Worm (Caenorhabditis elegans) whole organism, L4 larva: ENCODE data around the gene nspe-2.

Experiments used
- D1046.2 ChIP-seq: fragments of 200-800 bp; sonication (Bioruptor generic); IDR thresholded peaks from 2 replicates; pipeline ENCODE4 v1.3.6; 2022; ENCODE audit warnings: missing genetic modification characterization, missing compliant biosample characterization
- F26F4.8 ChIP-seq: fragments of 200-800 bp; sonication (Bioruptor generic); conservative IDR thresholded peaks from 2 replicates; pipeline ENCODE4 v1.3.6; 2022; ENCODE audit warnings: missing genetic modification characterization, missing compliant biosample characterization
- F37D6.2 ChIP-seq: sonication (generic microtip); optimal IDR thresholded peaks from 2 replicates; lab custom pipeline; 2016; ENCODE audit warnings: mild to moderate bottlenecking, missing genetic modification characterization, missing compliant biosample characterization
- F44E2.7 ChIP-seq: fragments of 200-800 bp; sonication (Bioruptor generic); IDR thresholded peaks from 2 replicates; pipeline ENCODE4 v2.1.2; 2022; ENCODE audit warnings: missing genetic modification characterization, missing compliant biosample characterization
- F49E8.2 ChIP-seq: sonication (generic microtip); optimal IDR thresholded peaks from 2 replicates; lab custom pipeline; 2016; ENCODE audit warnings: missing compliant biosample characterization, mild to moderate bottlenecking, missing genetic modification characterization, borderline replicate concordance
- R02D3.7 ChIP-seq: fragments of 150-350 bp; sonication (generic microtip); optimal IDR thresholded peaks from 3 replicates; lab custom pipeline; 2014; ENCODE audit warnings: missing biosample characterization, missing genetic modification characterization
- Y105C5A.15 ChIP-seq: fragments of 200-800 bp; sonication (Bioruptor generic); IDR thresholded peaks from 2 replicates; pipeline ENCODE4 v1.3.6; 2022; ENCODE audit warnings: missing genetic modification characterization, missing compliant biosample characterization
- Y48G9A.11 ChIP-seq: fragments of 200-800 bp; sonication (Bioruptor generic); IDR thresholded peaks from 2 replicates; pipeline ENCODE4 v1.3.6; 2022; ENCODE audit warnings: missing genetic modification reagents, missing genetic modification characterization, missing compliant biosample characterization
- Y75B8A.6 ChIP-seq: fragments of 200-800 bp; sonication (Bioruptor generic); IDR thresholded peaks from 2 replicates; pipeline ENCODE4 v1.3.6; 2022; ENCODE audit warnings: missing genetic modification reagents, missing genetic modification characterization, missing compliant biosample characterization
- ZK337.2 ChIP-seq: fragments of 200-800 bp; sonication (Bioruptor generic); IDR thresholded peaks from 2 replicates; pipeline ENCODE4 v1.3.6; 2022; ENCODE audit warnings: missing genetic modification reagents, missing genetic modification characterization, missing compliant biosample characterization
- aha-1 ChIP-seq: fragments of 150-350 bp; peaks from one replicate; lab custom pipeline; 2014; ENCODE audit warnings: missing biosample characterization, missing genetic modification characterization
- aly-2 ChIP-seq: sonication (generic microtip); optimal IDR thresholded peaks from 2 replicates; lab custom pipeline; 2018; ENCODE audit warnings: missing biosample characterization, missing genetic modification characterization
- arid-1 ChIP-seq: fragments of 200-800 bp; sonication (Bioruptor generic); conservative IDR thresholded peaks from 2 replicates; pipeline ENCODE4 v1.3.6; 2022; ENCODE audit warnings: missing genetic modification reagents, missing genetic modification characterization, missing compliant biosample characterization
- ctbp-1 ChIP-seq: fragments of 200-800 bp; sonication (Bioruptor generic); IDR thresholded peaks from 2 replicates; pipeline ENCODE4 v1.3.6; 2022; ENCODE audit warnings: missing genetic modification reagents, missing genetic modification characterization, missing compliant biosample characterization
- daf-19 ChIP-seq: fragments of 200-800 bp; sonication (Bioruptor generic); conservative IDR thresholded peaks from 2 replicates; pipeline ENCODE4 v1.3.6; 2022; ENCODE audit warnings: missing genetic modification characterization, missing compliant biosample characterization
- dmd-8 ChIP-seq: fragments of 200-800 bp; sonication (Bioruptor generic); IDR thresholded peaks from 2 replicates; pipeline ENCODE4 v1.3.6; 2022; ENCODE audit warnings: missing genetic modification characterization, missing compliant biosample characterization
- dmd-9 ChIP-seq: fragments of 200-800 bp; sonication (Bioruptor generic); IDR thresholded peaks from 2 replicates; pipeline ENCODE4 v1.3.6; 2022; ENCODE audit warnings: missing genetic modification reagents, missing genetic modification characterization, missing compliant biosample characterization
- egl-27 ChIP-seq: sonication (generic microtip); optimal IDR thresholded peaks from 3 replicates; lab custom pipeline; 2017; ENCODE audit warnings: missing biosample characterization, missing genetic modification reagents, missing genetic modification characterization
- fos-1 ChIP-seq: fragments of 150-350 bp; optimal IDR thresholded peaks from 2 replicates; lab custom pipeline; 2014; ENCODE audit warnings: missing biosample characterization, missing genetic modification characterization
- hif-1 ChIP-seq, 2 experiments: sonication (generic microtip); optimal IDR thresholded peaks; 2 replicates each; lab custom pipeline; 2016 to 2017; ENCODE audit warnings: missing compliant biosample characterization in 2 of 2, missing genetic modification characterization in 2 of 2, missing genetic modification reagents in 2 of 2, missing genotype in 2 of 2, mild to moderate bottlenecking in 1 of 2
- hlh-11 ChIP-seq: fragments of 200-800 bp; sonication (Bioruptor generic); optimal IDR thresholded peaks from 2 replicates; lab custom pipeline; 2018; ENCODE audit warnings: mild to moderate bottlenecking, missing genetic modification characterization, missing compliant biosample characterization
- hmg-1.1 ChIP-seq: fragments of 200-800 bp; sonication (Bioruptor generic); IDR thresholded peaks from 2 replicates; pipeline ENCODE4 v1.3.6; 2022; ENCODE audit warnings: missing genetic modification reagents, missing genetic modification characterization, missing compliant biosample characterization
- jun-1 ChIP-seq: fragments of 150-350 bp; optimal IDR thresholded peaks from 2 replicates; lab custom pipeline; 2014; ENCODE audit warnings: missing biosample characterization, missing genetic modification reagents, missing genetic modification characterization
- lin-13 ChIP-seq: fragments of 150-350 bp; optimal IDR thresholded peaks from 2 replicates; lab custom pipeline; 2014; ENCODE audit warnings: missing biosample characterization, missing genetic modification reagents, missing genetic modification characterization
- lin-15B ChIP-seq: fragments of 150-350 bp; sonication (generic microtip); optimal IDR thresholded peaks from 3 replicates; lab custom pipeline; 2014; ENCODE audit warnings: missing biosample characterization, missing genetic modification characterization
- lin-38 ChIP-seq: fragments of 200-800 bp; sonication (Bioruptor generic); IDR thresholded peaks from 2 replicates; pipeline ENCODE4 v1.3.6; 2022; ENCODE audit warnings: missing genetic modification reagents, missing genetic modification characterization, missing compliant biosample characterization
- lsy-2 ChIP-seq, 2 experiments: fragments of 150-350 bp in 1 of 2; sonication (generic microtip) in 1 of 2; optimal IDR thresholded peaks; 2 replicates each; lab custom pipeline; 2014 to 2017; ENCODE audit warnings: missing biosample characterization in 2 of 2, missing genetic modification characterization in 2 of 2
- madf-5 ChIP-seq, 2 experiments: fragments of 200-800 bp; sonication (Bioruptor generic); IDR thresholded peaks; 2 replicates each; pipeline ENCODE4 v1.3.6; 2022; ENCODE audit warnings: missing compliant biosample characterization in 2 of 2, missing genetic modification characterization in 2 of 2
- mdt-29 ChIP-seq: fragments of 200-800 bp; sonication (Bioruptor generic); IDR thresholded peaks from 2 replicates; pipeline ENCODE4 v1.3.6; 2022; ENCODE audit warnings: missing genetic modification reagents, missing genetic modification characterization, missing compliant biosample characterization
- mes-2 ChIP-seq: sonication (generic microtip); optimal IDR thresholded peaks from 2 replicates; lab custom pipeline; 2016; ENCODE audit warnings: missing genotype, mild to moderate bottlenecking, missing genetic modification characterization, missing compliant biosample characterization; ENCODE audit not compliant: poor library complexity, severe bottlenecking
- nhr-10 ChIP-seq: fragments of 150-350 bp; optimal IDR thresholded peaks from 2 replicates; lab custom pipeline; 2014; ENCODE audit warnings: missing biosample characterization, missing genetic modification characterization
- nhr-111 ChIP-seq: fragments of 200-800 bp; sonication (Bioruptor generic); optimal IDR thresholded peaks from 2 replicates; lab custom pipeline; 2018; ENCODE audit warnings: mild to moderate bottlenecking, missing genetic modification characterization, missing compliant biosample characterization
- nhr-28 ChIP-seq: fragments of 150-350 bp; optimal IDR thresholded peaks from 2 replicates; lab custom pipeline; 2014; ENCODE audit warnings: missing biosample characterization, missing genetic modification characterization
- nhr-48 ChIP-seq: sonication (generic microtip); optimal IDR thresholded peaks from 2 replicates; lab custom pipeline; 2016; ENCODE audit warnings: mild to moderate bottlenecking, missing genetic modification characterization, missing compliant biosample characterization
- nhr-76 ChIP-seq: fragments of 150-350 bp; optimal IDR thresholded peaks from 2 replicates; lab custom pipeline; 2014; ENCODE audit warnings: missing biosample characterization, missing genetic modification characterization
- php-3 ChIP-seq: fragments of 200-800 bp; sonication (Bioruptor generic); IDR thresholded peaks from 2 replicates; pipeline ENCODE4 v1.3.6; 2022; ENCODE audit warnings: missing genetic modification reagents, missing genetic modification characterization, missing compliant biosample characterization
- pqm-1 ChIP-seq: sonication (generic microtip); optimal IDR thresholded peaks from 2 replicates; lab custom pipeline; 2017; ENCODE audit warnings: missing biosample characterization, missing genetic modification characterization
- sdz-12 ChIP-seq: fragments of 200-800 bp; sonication (Bioruptor generic); optimal IDR thresholded peaks from 2 replicates; lab custom pipeline; 2018; ENCODE audit warnings: mild to moderate bottlenecking, missing genetic modification characterization, missing compliant biosample characterization
- set-16 ChIP-seq: fragments of 200-800 bp; sonication (Bioruptor generic); IDR thresholded peaks from 2 replicates; pipeline ENCODE4 v1.3.6; 2022; ENCODE audit warnings: missing genetic modification reagents, missing genetic modification characterization, missing compliant biosample characterization
- spr-1 ChIP-seq: sonication (generic microtip); optimal IDR thresholded peaks from 2 replicates; lab custom pipeline; 2016; ENCODE audit warnings: mild to moderate bottlenecking, missing genetic modification characterization, missing compliant biosample characterization
- unc-130 ChIP-seq: sonication (generic microtip); optimal IDR thresholded peaks from 2 replicates; lab custom pipeline; 2016; ENCODE audit warnings: missing genetic modification reagents, missing genetic modification characterization, missing compliant biosample characterization
- unc-62 ChIP-seq, 3 experiments: fragments of 150-350 bp in 1 of 3; sonication (generic microtip); optimal IDR thresholded peaks in 2 of 3; peaks in 1 of 3; 1 replicate in 1 of 3; 2 replicates in 2 of 3; lab custom pipeline; 2014 to 2017; ENCODE audit warnings: missing biosample characterization in 3 of 3, missing genetic modification characterization in 3 of 3, missing genetic modification reagents in 3 of 3, missing genotype in 1 of 3
- zag-1 ChIP-seq: fragments of 150-350 bp; optimal IDR thresholded peaks from 2 replicates; lab custom pipeline; 2014; ENCODE audit warnings: missing biosample characterization, missing genetic modification characterization
- zfp-3 ChIP-seq: fragments of 200-800 bp; sonication (Bioruptor generic); conservative IDR thresholded peaks from 2 replicates; pipeline ENCODE4 v1.3.6; 2022; ENCODE audit warnings: missing genetic modification reagents, missing genetic modification characterization, missing compliant biosample characterization
- ztf-11 ChIP-seq: fragments of 150-350 bp; optimal IDR thresholded peaks from 2 replicates; lab custom pipeline; 2014; ENCODE audit warnings: missing biosample characterization, missing genetic modification characterization

Gene nspe-2

DNA sequence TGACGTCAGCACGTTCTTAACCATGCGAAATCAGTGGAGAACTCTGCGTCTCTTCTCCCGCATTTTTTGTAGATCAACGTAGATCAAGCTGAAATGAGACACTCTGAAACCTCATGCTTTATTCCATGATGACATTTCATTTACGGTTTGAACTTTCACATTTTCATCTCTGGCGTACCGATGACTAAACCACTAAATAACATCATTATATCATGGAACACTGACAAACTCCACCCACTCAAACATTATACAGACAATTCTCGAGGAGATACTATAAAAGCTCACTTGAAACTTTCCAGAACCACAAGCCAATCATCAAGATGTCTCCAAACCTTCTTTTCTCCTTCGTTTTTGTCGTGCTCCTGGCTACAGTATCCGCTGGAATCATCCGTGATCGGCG, 7.7 kb upstream of the nspe-2 start, which contains the start of gene nspe-7:
TSS of gene nspe-7 (plus strand) at position 301 of the 400 bp plus-strand sequence.
- TF ChIP-seq hif-1 (tag; optimal IDR thresholded peaks at IDR 0.05; lab: Kevin White, UChicago) = no peak
- no peak for TF ChIP-seq dmd-9 (GFP tag; lab: Robert Waterston, UW)
- TF ChIP-seq dmd-8 (GFP tag; lab: Robert Waterston, UW) = no peak
- no peak for TF ChIP-seq set-16 (GFP tag; lab: Robert Waterston, UW)
- TF ChIP-seq nhr-48 = no peak
- no peak for TF ChIP-seq nhr-76
- no peak for TF ChIP-seq lsy-2 (tag; optimal IDR thresholded peaks at IDR 0.05; lab: Kevin White, UChicago)
- no peak for TF ChIP-seq ZK337.2 (GFP tag; lab: Robert Waterston, UW)
- no peak for TF ChIP-seq egl-27 (tag; lab: Kevin White, UChicago)
- no peak for TF ChIP-seq hmg-1.1 (GFP tag; lab: Robert Waterston, UW)
- TF ChIP-seq jun-1 (tag; lab: Kevin White, UChicago) = no peak
- no peak for TF ChIP-seq F49E8.2 (tag; lab: Kevin White, UChicago)
- TF ChIP-seq zfp-3 (GFP tag; lab: Robert Waterston, UW) = no peak
- no peak for TF ChIP-seq aly-2 (tag; lab: Kevin White, UChicago)
- TF ChIP-seq Y48G9A.11 (GFP tag; lab: Robert Waterston, UW) = no peak
- no peak for TF ChIP-seq nhr-111 (GFP tag; lab: Kevin White, UChicago)
- no peak for TF ChIP-seq lin-15B (tag; lab: Kevin White, UChicago)

- TF ChIP-seq nhr-10 (tag; lab: Kevin White, UChicago) (no peak), hlh-11 (no peak), nhr-111 (GFP tag; lab: Kevin White, UChicago) (no peak), nhr-48 (no peak), unc-62 (GFP tag; optimal IDR thresholded peaks at IDR 0.05 in 1 of 2; lab: Kevin White, UChicago) (peak in 1 of 2 experiments; percentile 96), unc-62 (tag; optimal IDR thresholded peaks at IDR 0.05; lab: Kevin White, UChicago) (no peak), madf-5 (GFP tag; IDR thresholded peaks at IDR 0.05; lab: Robert Waterston, UW) (no peak), mdt-29 (no peak), ztf-11 (tag; lab: Kevin White, UChicago) (no peak), F37D6.2 (tag; lab: Kevin White, UChicago) (no peak), aha-1 (tag; lab: Kevin White, UChicago) (peak; percentile 69), fos-1 (no peak), D1046.2 (GFP tag; lab: Robert Waterston, UW) (0 out of 2 replicates have a peak, but pooled peaks have one; percentile 10), F44E2.7 (GFP tag; lab: Robert Waterston, UW) (no peak), lin-38 (GFP tag; lab: Robert Waterston, UW) (no peak), daf-19 (GFP tag; lab: Robert Waterston, UW) (peak; percentile 60; the same call in 1 of the 2 replicates), mes-2 (no peak), Y105C5A.15 (GFP tag; lab: Robert Waterston, UW) (no peak), arid-1 (no peak), unc-130 (GFP tag; lab: Kevin White, UChicago) (no peak), nhr-28 (tag; lab: Kevin White, UChicago) (no peak), F26F4.8 (GFP tag; lab: Robert Waterston, UW) (no peak), zag-1 (tag; lab: Kevin White, UChicago) (no peak), sdz-12 (no peak), lin-13 (GFP tag; lab: Kevin White, UChicago) (no peak), spr-1 (no peak), pqm-1 (tag; lab: Kevin White, UChicago) (no peak), hif-1 (tag; optimal IDR thresholded peaks at IDR 0.05; lab: Kevin White, UChicago) (no peak), php-3 (GFP tag; lab: Robert Waterston, UW) (no peak), Y75B8A.6 (GFP tag; lab: Robert Waterston, UW) (no peak), R02D3.7 (no peak), ctbp-1 (no peak)
Observed at ce11 chrII:12626120-12626624, 7.0 kb upstream of the nspe-2 start.
